Fruit fly (Drosophila melanogaster) whole organism, embryonic: ENCODE measurements around the gene CG18586.

Experiments used
- Adf1 ChIP-seq: fragments of 200-800 bp; sonication (Bioruptor generic); IDR thresholded peaks from 2 replicates; pipeline ENCODE4 v1.3.6; 2022; ENCODE audit warnings: missing biosample characterization, missing genetic modification characterization
- Atf-2 ChIP-seq: fragments of 200-800 bp; sonication (Bioruptor generic); optimal IDR thresholded peaks from 2 replicates; lab custom pipeline; 2016; ENCODE audit warnings: missing biosample characterization, missing genetic modification characterization
- Atf6 ChIP-seq: fragments of 200-800 bp; sonication (Bioruptor generic); IDR thresholded peaks from 2 replicates; pipeline ENCODE4 v1.3.6; 2022; ENCODE audit warnings: missing biosample characterization, missing genetic modification characterization
- CG10274 ChIP-seq: fragments of 200-800 bp; sonication (Bioruptor generic); optimal IDR thresholded peaks from 3 replicates; lab custom pipeline; 2017; ENCODE audit warnings: missing biosample characterization, mild to moderate bottlenecking, missing genetic modification characterization
- CG11093 ChIP-seq: fragments of 200-800 bp; sonication (Bioruptor generic); IDR thresholded peaks from 3 replicates; pipeline ENCODE4 v1.3.6; 2022; ENCODE audit warnings: missing biosample characterization, missing genetic modification characterization
- CG11504 ChIP-seq: fragments of 200-800 bp; sonication (Bioruptor generic); optimal IDR thresholded peaks from 3 replicates; lab custom pipeline; 2019; ENCODE audit warnings: missing biosample characterization, mild to moderate bottlenecking, missing genetic modification characterization, moderate library complexity
- CG12391 ChIP-seq: fragments of 200-800 bp; sonication (Bioruptor generic); optimal IDR thresholded peaks from 3 replicates; lab custom pipeline; 2018; ENCODE audit warnings: missing biosample characterization, mild to moderate bottlenecking, missing genetic modification characterization, moderate library complexity
- CG12942 ChIP-seq: fragments of 200-800 bp; sonication (Bioruptor generic); optimal IDR thresholded peaks from 3 replicates; lab custom pipeline; 2016; ENCODE audit warnings: missing biosample characterization, missing genetic modification characterization
- CG15011 ChIP-seq: fragments of 200-800 bp; sonication (Bioruptor generic); optimal IDR thresholded peaks from 3 replicates; lab custom pipeline; 2018; ENCODE audit warnings: missing biosample characterization, mild to moderate bottlenecking, missing genetic modification characterization
- CG17328 ChIP-seq: fragments of 200-800 bp; sonication (Bioruptor generic); IDR thresholded peaks from 2 replicates; pipeline ENCODE4 v1.3.6; 2022; ENCODE audit warnings: missing biosample characterization, missing genetic modification characterization
- CG2202 ChIP-seq: fragments of 200-800 bp; sonication (Bioruptor generic); optimal IDR thresholded peaks from 2 replicates; lab custom pipeline; 2018; ENCODE audit warnings: missing biosample characterization, mild to moderate bottlenecking, missing genetic modification characterization
- CG30403 ChIP-seq: fragments of 200-800 bp; sonication (Bioruptor generic); optimal IDR thresholded peaks from 3 replicates; lab custom pipeline; 2016; ENCODE audit warnings: missing biosample characterization, missing genetic modification characterization
- CG33557 ChIP-seq: fragments of 200-800 bp; sonication (Bioruptor generic); optimal IDR thresholded peaks from 2 replicates; lab custom pipeline; 2019; ENCODE audit warnings: missing biosample characterization, mild to moderate bottlenecking, missing genetic modification characterization, moderate library complexity
- CG34422 ChIP-seq: fragments of 200-800 bp; sonication (Bioruptor generic); IDR thresholded peaks from 3 replicates; pipeline ENCODE4 v1.3.6; 2022; ENCODE audit warnings: missing biosample characterization, missing genetic modification characterization
- CG3726 ChIP-seq: fragments of 200-800 bp; sonication (Bioruptor generic); IDR thresholded peaks from 3 replicates; pipeline ENCODE4, ENCODE4 v1.3.6; 2022; ENCODE audit warnings: missing biosample characterization, missing genetic modification characterization
- CG4328 ChIP-seq: fragments of 200-800 bp; sonication (Bioruptor generic); optimal IDR thresholded peaks from 3 replicates; lab custom pipeline; 2017; ENCODE audit warnings: missing biosample characterization, missing genetic modification reagents, missing genetic modification characterization
- CG4820 ChIP-seq: fragments of 200-800 bp; sonication (Bioruptor generic); optimal IDR thresholded peaks from 3 replicates; lab custom pipeline; 2016; ENCODE audit warnings: missing biosample characterization, missing genetic modification characterization
- CG4854 ChIP-seq: fragments of 200-800 bp; sonication (Bioruptor generic); optimal IDR thresholded peaks from 2 replicates; lab custom pipeline; 2016; ENCODE audit warnings: missing biosample characterization, missing genetic modification characterization, inconsistent platforms
- CG6654 ChIP-seq: fragments of 200-800 bp; sonication (Bioruptor generic); optimal IDR thresholded peaks from 2 replicates; lab custom pipeline; 2017; ENCODE audit warnings: missing biosample characterization, mild to moderate bottlenecking, missing genetic modification characterization
- CG7271 ChIP-seq: fragments of 200-800 bp; sonication (Bioruptor generic); optimal IDR thresholded peaks from 2 replicates; lab custom pipeline; 2018; ENCODE audit warnings: missing biosample characterization, mild to moderate bottlenecking, missing genetic modification characterization, moderate library complexity
- Dll ChIP-seq: fragments of 200-800 bp; sonication (Bioruptor generic); IDR thresholded peaks from 4 replicates; pipeline ENCODE4 v1.3.6; 2022; ENCODE audit warnings: missing biosample characterization, missing genetic modification characterization; ENCODE audit not compliant: partially characterized antibody
- E2f1 ChIP-seq: fragments of 200-800 bp; sonication (Bioruptor generic); IDR thresholded peaks from 2 replicates; pipeline ENCODE4 v1.3.6; 2022; ENCODE audit warnings: missing biosample characterization, missing genetic modification characterization
- Fer3 ChIP-seq: fragments of 200-800 bp; sonication (Bioruptor generic); optimal IDR thresholded peaks from 2 replicates; lab custom pipeline; 2018; ENCODE audit warnings: missing biosample characterization, mild to moderate bottlenecking, missing genetic modification characterization, moderate library complexity
- HmgD ChIP-seq: fragments of 200-800 bp; sonication (Bioruptor generic); optimal IDR thresholded peaks from 3 replicates; lab custom pipeline; 2016; ENCODE audit warnings: missing biosample characterization, missing genetic modification characterization
- MESR4 ChIP-seq: fragments of 200-800 bp; sonication (Bioruptor generic); optimal IDR thresholded peaks from 2 replicates; lab custom pipeline; 2018; ENCODE audit warnings: missing biosample characterization, mild to moderate bottlenecking, missing genetic modification characterization, moderate library complexity
- Max ChIP-seq: fragments of 200-800 bp; sonication (Bioruptor generic); optimal IDR thresholded peaks from 2 replicates; lab custom pipeline; 2016; ENCODE audit warnings: missing biosample characterization, mild to moderate bottlenecking, missing genetic modification characterization
- Mrtf ChIP-seq: fragments of 200-800 bp; sonication (Bioruptor generic); IDR thresholded peaks from 3 replicates; pipeline ENCODE4 v1.3.6; 2022; ENCODE audit warnings: missing biosample characterization, missing genetic modification characterization
- Nf-YC ChIP-seq: fragments of 200-800 bp; optimal IDR thresholded peaks from 3 replicates; lab custom pipeline; 2019; ENCODE audit warnings: missing biosample characterization, mild to moderate bottlenecking, missing genetic modification characterization, moderate library complexity
- Ptx1 ChIP-seq: fragments of 200-800 bp; sonication (Bioruptor generic); IDR thresholded peaks from 2 replicates; pipeline ENCODE4 v1.3.6; 2022; ENCODE audit warnings: missing biosample characterization, missing genetic modification characterization
- Scr ChIP-seq: fragments of 200-800 bp; sonication (Bioruptor generic); IDR thresholded peaks from 2 replicates; pipeline ENCODE4 v1.3.6; 2022; ENCODE audit warnings: missing biosample characterization, missing genetic modification characterization; ENCODE audit not compliant: partially characterized antibody
- Sin3A ChIP-seq: fragments of >200 bp; optimal IDR thresholded peaks from 2 replicates; lab custom pipeline; 2018
- Sry-β ChIP-seq: fragments of 200-800 bp; sonication (Bioruptor generic); optimal IDR thresholded peaks from 2 replicates; lab custom pipeline; 2018; ENCODE audit warnings: missing biosample characterization, mild to moderate bottlenecking, missing genetic modification characterization, moderate library complexity
- Xrp1 ChIP-seq: fragments of 200-800 bp; sonication (Bioruptor generic); IDR thresholded peaks from 2 replicates; pipeline ENCODE4 v1.3.6; 2022; ENCODE audit warnings: missing biosample characterization, missing genetic modification characterization
- amos ChIP-seq: fragments of 200-800 bp; sonication (Bioruptor generic); IDR thresholded peaks from 2 replicates; pipeline ENCODE4 v1.3.6; 2022; ENCODE audit warnings: missing biosample characterization, missing genetic modification characterization; ENCODE audit not compliant: partially characterized antibody
- ap ChIP-seq: fragments of 200-800 bp; sonication (Bioruptor generic); IDR thresholded peaks from 2 replicates; pipeline ENCODE4 v1.3.6; 2022; ENCODE audit warnings: missing biosample characterization, missing genetic modification characterization
- ash1 ChIP-seq: fragments of 200-800 bp; sonication (Bioruptor generic); optimal IDR thresholded peaks from 2 replicates; lab custom pipeline; 2018; ENCODE audit warnings: missing biosample characterization, mild to moderate bottlenecking, missing genetic modification characterization
- bowl ChIP-seq: fragments of 200-800 bp; sonication (Bioruptor generic); IDR thresholded peaks from 2 replicates; pipeline ENCODE4 v1.3.6; 2022; ENCODE audit warnings: missing biosample characterization, missing genetic modification characterization
- dati ChIP-seq: fragments of 200-800 bp; sonication (Bioruptor generic); IDR thresholded peaks from 2 replicates; pipeline ENCODE4 v1.3.6; 2022; ENCODE audit warnings: missing biosample characterization, missing genetic modification characterization
- dysf ChIP-seq: fragments of 200-800 bp; sonication (Bioruptor generic); IDR thresholded peaks from 3 replicates; pipeline ENCODE4 v1.3.6; 2022; ENCODE audit warnings: missing biosample characterization, missing genetic modification characterization
- fd102C ChIP-seq: fragments of 200-800 bp; sonication (Bioruptor generic); optimal IDR thresholded peaks from 2 replicates; lab custom pipeline; 2018; ENCODE audit warnings: missing biosample characterization, mild to moderate bottlenecking, missing genetic modification characterization, moderate library complexity
- fd3F ChIP-seq: fragments of 200-800 bp; sonication (Bioruptor generic); optimal IDR thresholded peaks from 2 replicates; lab custom pipeline; 2018; ENCODE audit warnings: missing biosample characterization, mild to moderate bottlenecking, missing genetic modification characterization, moderate library complexity
- grau ChIP-seq: fragments of 200-800 bp; optimal IDR thresholded peaks from 3 replicates; lab custom pipeline; 2019; ENCODE audit warnings: missing biosample characterization, mild to moderate bottlenecking, missing genetic modification characterization, moderate library complexity
- jumu ChIP-seq: fragments of 200-800 bp; sonication (Bioruptor generic); optimal IDR thresholded peaks from 3 replicates; lab custom pipeline; 2016; ENCODE audit warnings: missing biosample characterization, missing genetic modification characterization
- kni ChIP-seq: fragments of 200-800 bp; sonication (Bioruptor generic); optimal IDR thresholded peaks from 3 replicates; lab custom pipeline; 2017; ENCODE audit warnings: mild to moderate bottlenecking, missing biosample characterization, missing genetic modification reagents, missing genetic modification characterization
- nmo ChIP-seq: fragments of 200-800 bp; sonication (Bioruptor generic); optimal IDR thresholded peaks from 2 replicates; lab custom pipeline; 2018; ENCODE audit warnings: missing biosample characterization, mild to moderate bottlenecking, missing genetic modification characterization, moderate library complexity
- pb ChIP-seq: fragments of 200-800 bp; sonication (Bioruptor generic); optimal IDR thresholded peaks from 3 replicates; lab custom pipeline; 2016; ENCODE audit warnings: missing biosample characterization, missing genetic modification characterization
- sima ChIP-seq: fragments of 200-800 bp; sonication (Bioruptor generic); optimal IDR thresholded peaks from 2 replicates; lab custom pipeline; 2016; ENCODE audit warnings: missing biosample characterization, missing genetic modification characterization
- tio ChIP-seq: fragments of 200-800 bp; sonication (Bioruptor generic); optimal IDR thresholded peaks from 2 replicates; lab custom pipeline; 2017; ENCODE audit warnings: missing biosample characterization, missing genetic modification characterization, inconsistent platforms
- zen2 ChIP-seq: fragments of 200-800 bp; sonication (Bioruptor generic); IDR thresholded peaks from 3 replicates; pipeline ENCODE4 v1.3.6; 2022; ENCODE audit warnings: missing biosample characterization, missing genetic modification characterization; ENCODE audit not compliant: partially characterized antibody

CG18586 gene

DNA sequence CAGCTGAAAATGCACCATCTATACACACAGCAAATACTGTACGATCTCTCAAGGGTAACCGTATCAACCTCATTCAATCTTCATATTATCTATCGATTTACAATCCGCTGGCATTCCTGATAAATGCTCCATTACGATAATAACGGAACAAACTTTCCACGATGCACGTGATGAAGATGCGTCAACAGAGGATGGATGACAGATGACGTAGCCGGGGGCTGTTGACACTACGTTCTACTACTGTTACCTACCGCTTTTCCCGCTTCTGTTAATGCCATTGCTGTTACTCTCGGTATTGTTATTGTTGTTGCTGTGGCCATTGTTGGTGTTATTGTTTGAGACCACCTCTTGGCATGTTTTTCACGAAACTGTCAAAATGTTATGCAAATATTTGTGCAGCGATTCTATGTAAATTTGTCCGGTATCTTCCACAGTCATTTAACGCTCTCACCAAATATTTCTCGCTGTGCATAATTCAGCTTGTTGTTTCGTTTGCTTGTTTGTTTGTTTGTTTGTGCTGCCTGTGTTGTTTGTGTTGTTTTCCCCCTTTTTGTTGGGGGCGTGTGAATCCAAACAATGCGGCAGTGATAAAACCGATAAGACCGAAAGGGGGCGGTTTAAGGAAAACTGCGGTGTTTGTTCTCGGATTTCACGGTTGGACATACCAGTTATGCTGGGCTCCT lies 49.2 kb upstream of the CG18586 start (continued):
- TF ChIP-seq fd102C (peak; percentile 96), dati (GFP tag; lab: Robert Waterston, UW) (peak; percentile 26; the same call in 1 of the 2 replicates), CG4820 (GFP tag; lab: Kevin White, UChicago) (peak; percentile 57), Atf-2 (GFP tag; lab: Kevin White, UChicago) (peak; percentile 80), CG15011 (GFP tag; lab: Kevin White, UChicago) (peak; percentile 78), CG3726 (GFP tag; lab: Robert Waterston, UW) (0 out of 3 replicates have a peak, but pooled peaks have one; percentile 4), CG10274 (GFP tag; lab: Kevin White, UChicago) (peak; percentile 45), MESR4 (GFP tag; lab: Kevin White, UChicago) (peak; percentile 30), kni (GFP tag; lab: Kevin White, UChicago) (peak; percentile 89), dysf (no peak), E2f1 (GFP tag; lab: Robert Waterston, UW) (peak; percentile 28; the same call in 1 of the 2 replicates), Fer3 (tag; lab: Kevin White, UChicago) (peak; percentile 76), sima (GFP tag; lab: Kevin White, UChicago) (peak; percentile 2), CG2202 (peak; percentile 92), ash1 (GFP tag; lab: Kevin White, UChicago) (peak; percentile 49), Dll (GFP tag; lab: Robert Waterston, UW) (no peak), ap (peak; percentile 40), Xrp1 (GFP tag; lab: Robert Waterston, UW) (peak; percentile 86), zen2 (GFP tag; lab: Robert Waterston, UW) (no peak), CG12391 (tag; lab: Kevin White, UChicago) (peak; percentile 73), Mrtf (GFP tag; lab: Robert Waterston, UW) (no peak), bowl (GFP tag; lab: Robert Waterston, UW) (no peak), CG34422 (no peak), CG12942 (peak; percentile 84), CG33557 (GFP tag; lab: Kevin White, UChicago) (peak; percentile 83), CG4854 (peak; percentile 83), Max (peak; percentile 75), CG11093 (GFP tag; lab: Robert Waterston, UW) (no peak), Ptx1 (GFP tag; lab: Robert Waterston, UW) (peak; percentile 47; the same call in 1 of the 2 replicates), Scr (GFP tag; lab: Robert Waterston, UW) (no peak), HmgD (peak; percentile 55), Atf6 (GFP tag; lab: Robert Waterston, UW) (peak; percentile 36; the same call in 1 of the 2 replicates), CG11504 (tag; lab: Kevin White, UChicago) (peak; percentile 80), Nf-YC (tag; lab: Kevin White, UChicago) (peak; percentile 37), CG17328 (peak; percentile 46; the same call in 1 of the 2 replicates), CG4328 (GFP tag; lab: Kevin White, UChicago) (peak; percentile 71), CG30403 (GFP tag; lab: Kevin White, UChicago) (peak; percentile 43), grau (tag; lab: Kevin White, UChicago) (peak; percentile 61), Adf1 (no peak), jumu (peak; percentile 62), fd3F (peak; percentile 29), CG6654 (peak; percentile 56), Sry-β (GFP tag; lab: Kevin White, UChicago) (peak; percentile 72), amos (GFP tag; lab: Robert Waterston, UW) (no peak), tio (GFP tag; lab: Kevin White, UChicago) (peak; percentile 58), Sin3A (lab: Kevin White, UChicago) (no peak), pb (GFP tag; lab: Kevin White, UChicago) (peak; percentile 73), nmo (GFP tag; lab: Kevin White, UChicago) (peak; percentile 50), CG7271 (tag; lab: Kevin White, UChicago) (peak; percentile 85)
